Worm (Caenorhabditis elegans) whole organism, young adult: Measurements from ENCODE around the gene bli-6.

ENCODE experiments used
- F23B12.7 ChIP-seq: sonication (generic microtip); optimal IDR thresholded peaks from 2 replicates; lab custom pipeline; 2017; ENCODE audit warnings: missing genetic modification characterization, mild to moderate bottlenecking, missing compliant biosample characterization, antibody characterized with exemption, moderate library complexity; ENCODE audit not compliant: insufficient read depth
- Y53G8AR.9 ChIP-seq: fragments of 200-800 bp; sonication (Bioruptor generic); conservative IDR thresholded peaks from 2 replicates; pipeline ENCODE4 v1.3.6; 2022; ENCODE audit warnings: missing genetic modification reagents, missing genetic modification characterization, missing compliant biosample characterization
- Y95B8A.8 ChIP-seq: fragments of 200-800 bp; sonication (Bioruptor generic); IDR thresholded peaks from 2 replicates; pipeline ENCODE4 v1.3.6; 2022; ENCODE audit warnings: missing genetic modification reagents, missing genetic modification characterization, missing compliant biosample characterization
- ZK185.1 ChIP-seq: sonication (generic microtip); optimal IDR thresholded peaks from 2 replicates; lab custom pipeline; 2016; ENCODE audit warnings: mild to moderate bottlenecking, missing genetic modification characterization, missing compliant biosample characterization; ENCODE audit not compliant: poor library complexity, severe bottlenecking
- ama-1 ChIP-seq, 3 experiments: fragments of 150-350 bp in 1 of 3; sonication (generic microtip) in 2 of 3; optimal IDR thresholded peaks; 2 replicates each; lab custom pipeline; 2014 to 2018; ENCODE audit warnings: missing biosample characterization in 2 of 3, missing genetic modification characterization in 2 of 3, missing genetic modification reagents in 2 of 3
- cebp-1 ChIP-seq, 2 experiments: fragments of 200-800 bp in 1 of 2; sonication (Bioruptor generic) in 1 of 2; sonication (generic microtip) in 1 of 2; IDR thresholded peaks in 1 of 2; optimal IDR thresholded peaks in 1 of 2; 2 replicates each; pipeline versions ENCODE4 v1.3.6 to Lab custom; 2017 to 2022; ENCODE audit warnings: missing compliant biosample characterization in 2 of 2, missing genetic modification characterization in 2 of 2, mild to moderate bottlenecking in 1 of 2, missing genetic modification reagents in 1 of 2, moderate library complexity in 1 of 2
- hmg-1.2 ChIP-seq: fragments of 200-800 bp; sonication (Bioruptor generic); IDR thresholded peaks from 2 replicates; pipeline ENCODE4 v1.3.6; 2022; ENCODE audit warnings: missing genetic modification reagents, missing genetic modification characterization, missing compliant biosample characterization
- hrde-1 ChIP-seq: sonication (generic microtip); optimal IDR thresholded peaks from 2 replicates; lab custom pipeline; 2016; ENCODE audit warnings: missing genetic modification characterization, mild to moderate bottlenecking, missing compliant biosample characterization, moderate library complexity, missing genotype, missing genetic modification reagents, borderline replicate concordance
- snpc-1.3 ChIP-seq: sonication (generic microtip); optimal IDR thresholded peaks from 2 replicates; lab custom pipeline; 2017; ENCODE audit warnings: missing genetic modification characterization, mild to moderate bottlenecking, missing compliant biosample characterization, antibody characterized with exemption, moderate library complexity, missing genotype, missing genetic modification reagents; ENCODE audit not compliant: insufficient read depth
- snpc-4 ChIP-seq, 5 experiments: fragments of 150-350 bp in 1 of 5; sonication (generic microtip) in 4 of 5; optimal IDR thresholded peaks; 2 replicates each; lab custom pipeline; 2014 to 2018; ENCODE audit warnings: missing genetic modification characterization in 5 of 5, missing biosample characterization in 3 of 5, antibody characterized with exemption in 2 of 5, mild to moderate bottlenecking in 2 of 5, missing compliant biosample characterization in 2 of 5, missing genotype in 2 of 5, moderate library complexity in 2 of 5, missing genetic modification reagents in 1 of 5
- unc-62 ChIP-seq: fragments of 150-350 bp; optimal IDR thresholded peaks from 2 replicates; lab custom pipeline; 2014; ENCODE audit warnings: missing biosample characterization, missing genetic modification reagents, missing genetic modification characterization

DNA sequence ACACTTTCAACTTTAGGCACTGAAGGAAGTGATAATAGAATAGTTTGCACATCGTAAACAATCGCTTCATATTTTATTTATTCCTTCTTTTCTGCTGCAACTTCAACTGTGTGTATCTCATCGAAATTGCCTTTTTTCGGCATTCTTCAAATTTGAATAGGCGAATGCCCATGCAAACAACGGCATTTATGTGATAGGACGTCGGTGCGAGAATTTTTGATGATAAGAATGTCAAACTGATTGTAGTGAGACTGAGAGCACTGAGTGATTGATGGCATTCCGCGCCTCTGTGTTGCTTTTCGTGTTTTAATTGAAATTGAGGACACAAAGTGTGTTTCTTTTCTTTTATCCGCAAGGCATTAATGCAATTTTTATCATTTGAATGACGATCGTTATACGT lies 46.1 kb upstream of the bli-6 start:
- TF ChIP-seq Y53G8AR.9 (no peak), ZK185.1 (tag; lab: Kevin White, UChicago) (no peak), cebp-1 (GFP tag; IDR thresholded peaks at IDR 0.05; lab: Robert Waterston, UW) (no peak), cebp-1 (tag; optimal IDR thresholded peaks at IDR 0.05; lab: Kevin White, UChicago) (peak; percentile 40), ama-1 (optimal IDR thresholded peaks at IDR 0.05; lab: Kevin White, UChicago) (no peak), ama-1 (GFP tag; optimal IDR thresholded peaks at IDR 0.05; lab: Kevin White, UChicago) (no peak), Y95B8A.8 (no peak), F23B12.7 (tag; lab: Kevin White, UChicago) (no peak), hmg-1.2 (GFP tag; lab: Robert Waterston, UW) (no peak), snpc-1.3 (tag; lab: Kevin White, UChicago) (no peak), snpc-4 (GFP tag; optimal IDR thresholded peaks at IDR 0.05; lab: Kevin White, UChicago) (no peak), snpc-4 (tag; optimal IDR thresholded peaks at IDR 0.05; lab: Kevin White, UChicago) (no peak), unc-62 (GFP tag; lab: Kevin White, UChicago) (no peak), hrde-1 (tag; lab: Kevin White, UChicago) (no peak)
